Worm (Caenorhabditis elegans) whole organism, mixed stage, embryonic: ENCODE data around the gene frpr-12.

Source experiments
- M03D4.4 ChIP-seq: sonication (generic microtip); optimal IDR thresholded peaks from 2 replicates; lab custom pipeline; 2017; ENCODE audit warnings: mild to moderate bottlenecking, missing genetic modification characterization, missing compliant biosample characterization
- bed-3 ChIP-seq: fragments of 200-800 bp; sonication (Bioruptor generic); optimal IDR thresholded peaks from 3 replicates; lab custom pipeline; 2018; ENCODE audit warnings: mild to moderate bottlenecking, missing genetic modification characterization, moderate library complexity, missing compliant biosample characterization
- blmp-1 ChIP-seq: fragments of 150-350 bp; optimal IDR thresholded peaks from 2 replicates; lab custom pipeline; 2014; ENCODE audit warnings: missing biosample characterization, missing genetic modification characterization
- ceh-39 ChIP-seq: fragments of 150-350 bp; optimal IDR thresholded peaks from 2 replicates; lab custom pipeline; 2014; ENCODE audit warnings: missing biosample characterization, missing genetic modification characterization
- ceh-43 ChIP-seq: fragments of 200-800 bp; sonication (Bioruptor generic); optimal IDR thresholded peaks from 2 replicates; lab custom pipeline; 2018; ENCODE audit warnings: mild to moderate bottlenecking, missing genetic modification characterization, moderate library complexity, missing compliant biosample characterization
- ceh-83 ChIP-seq: fragments of 200-800 bp; sonication (Bioruptor generic); optimal IDR thresholded peaks from 2 replicates; lab custom pipeline; 2018; ENCODE audit warnings: mild to moderate bottlenecking, missing genetic modification characterization, missing compliant biosample characterization
- ces-1 ChIP-seq: fragments of 150-350 bp; optimal IDR thresholded peaks from 2 replicates; lab custom pipeline; 2014; ENCODE audit warnings: missing biosample characterization, missing genetic modification reagents, missing genetic modification characterization
- drap-1 ChIP-seq: fragments of 200-800 bp; sonication (Bioruptor generic); optimal IDR thresholded peaks from 3 replicates; lab custom pipeline; 2018; ENCODE audit warnings: mild to moderate bottlenecking, missing genetic modification characterization, missing compliant biosample characterization
- elt-1 ChIP-seq: sonication (generic microtip); optimal IDR thresholded peaks from 2 replicates; lab custom pipeline; 2017; ENCODE audit warnings: missing genetic modification characterization, mild to moderate bottlenecking, missing compliant biosample characterization, antibody characterized with exemption, moderate library complexity, borderline replicate concordance; ENCODE audit not compliant: insufficient read depth
- elt-3 ChIP-seq: fragments of 150-350 bp; optimal IDR thresholded peaks from 2 replicates; lab custom pipeline; 2014; ENCODE audit warnings: missing biosample characterization, missing genetic modification characterization
- ham-2 ChIP-seq: fragments of 200-800 bp; sonication (Bioruptor generic); optimal IDR thresholded peaks from 2 replicates; lab custom pipeline; 2018; ENCODE audit warnings: mild to moderate bottlenecking, missing genetic modification characterization, missing compliant biosample characterization
- hlh-1 ChIP-seq: fragments of 150-350 bp; optimal IDR thresholded peaks from 2 replicates; lab custom pipeline; 2014; ENCODE audit warnings: missing biosample characterization, missing genetic modification reagents, missing genetic modification characterization
- lin-13 ChIP-seq: fragments of 150-350 bp; optimal IDR thresholded peaks from 2 replicates; lab custom pipeline; 2014; ENCODE audit warnings: missing biosample characterization, missing genetic modification characterization
- lin-32 ChIP-seq: fragments of 200-800 bp; sonication (Bioruptor generic); optimal IDR thresholded peaks from 2 replicates; lab custom pipeline; 2018; ENCODE audit warnings: mild to moderate bottlenecking, missing genetic modification characterization, missing compliant biosample characterization
- lsy-2 ChIP-seq: fragments of 150-350 bp; optimal IDR thresholded peaks from 2 replicates; lab custom pipeline; 2014; ENCODE audit warnings: missing biosample characterization, missing genetic modification characterization
- mab-5 ChIP-seq: fragments of 150-350 bp; optimal IDR thresholded peaks from 2 replicates; lab custom pipeline; 2014; ENCODE audit warnings: missing biosample characterization, missing genetic modification characterization
- nhr-12 ChIP-seq: fragments of 150-350 bp; optimal IDR thresholded peaks from 2 replicates; lab custom pipeline; 2014; ENCODE audit warnings: missing biosample characterization, missing genetic modification characterization
- nhr-2 ChIP-seq: fragments of 150-350 bp; optimal IDR thresholded peaks from 2 replicates; lab custom pipeline; 2014; ENCODE audit warnings: missing biosample characterization, missing genetic modification characterization
- nhr-237 ChIP-seq: fragments of 150-350 bp; optimal IDR thresholded peaks from 2 replicates; lab custom pipeline; 2014; ENCODE audit warnings: missing biosample characterization, missing genetic modification characterization
- nhr-28 ChIP-seq: fragments of 150-350 bp; optimal IDR thresholded peaks from 2 replicates; lab custom pipeline; 2014; ENCODE audit warnings: missing biosample characterization, missing genetic modification characterization
- sem-2 ChIP-seq: fragments of 200-800 bp; sonication (Bioruptor generic); optimal IDR thresholded peaks from 2 replicates; lab custom pipeline; 2018; ENCODE audit warnings: mild to moderate bottlenecking, missing genetic modification characterization, missing compliant biosample characterization
- sptf-1 ChIP-seq: sonication (generic microtip); optimal IDR thresholded peaks from 2 replicates; lab custom pipeline; 2017; ENCODE audit warnings: mild to moderate bottlenecking, missing genetic modification characterization, moderate library complexity, missing compliant biosample characterization
- tbx-8 ChIP-seq: fragments of 200-800 bp; sonication (Bioruptor generic); optimal IDR thresholded peaks from 2 replicates; lab custom pipeline; 2018; ENCODE audit warnings: mild to moderate bottlenecking, missing genetic modification characterization, moderate library complexity, missing compliant biosample characterization
- unc-120 ChIP-seq: sonication (generic microtip); optimal IDR thresholded peaks from 2 replicates; lab custom pipeline; 2017; ENCODE audit warnings: missing genetic modification characterization, missing compliant biosample characterization; ENCODE audit not compliant: poor library complexity, severe bottlenecking
- unc-39 ChIP-seq: fragments of 150-350 bp; optimal IDR thresholded peaks from 2 replicates; lab custom pipeline; 2014; ENCODE audit warnings: missing biosample characterization, missing genetic modification characterization
- unc-62 ChIP-seq: fragments of 150-350 bp; optimal IDR thresholded peaks from 2 replicates; lab custom pipeline; 2014; ENCODE audit warnings: missing biosample characterization, missing genetic modification reagents, missing genetic modification characterization
- zip-8 ChIP-seq: fragments of 150-350 bp; optimal IDR thresholded peaks from 2 replicates; lab custom pipeline; 2014; ENCODE audit warnings: missing biosample characterization, missing genetic modification characterization

The frpr-12 gene

ce11 chrV:8948365-8948764 is 45.6 kb downstream of the frpr-12 start:
- no peak for TF ChIP-seq mab-5 (tag; lab: Kevin White, UChicago)
- TF ChIP-seq sptf-1 (tag; lab: Kevin White, UChicago) = no peak
- no peak for TF ChIP-seq ham-2 (GFP tag; lab: Kevin White, UChicago)
- no peak for TF ChIP-seq nhr-12 (tag; lab: Kevin White, UChicago)
- TF ChIP-seq M03D4.4 (tag; lab: Kevin White, UChicago) = no peak
- no peak for TF ChIP-seq nhr-237 (tag; lab: Kevin White, UChicago)
- TF ChIP-seq ceh-43 (GFP tag; lab: Kevin White, UChicago) = no peak
- TF ChIP-seq elt-3 = no peak
- no peak for TF ChIP-seq unc-39 (tag; lab: Kevin White, UChicago)
- no peak for TF ChIP-seq nhr-28 (tag; lab: Kevin White, UChicago)
- TF ChIP-seq ceh-39 (tag; lab: Kevin White, UChicago) = no peak
- TF ChIP-seq ceh-83 (GFP tag; lab: Kevin White, UChicago) = no peak
- no peak for TF ChIP-seq hlh-1 (tag; lab: Kevin White, UChicago)
- TF ChIP-seq ces-1 (GFP tag; lab: Kevin White, UChicago) = no peak
- TF ChIP-seq lin-32 (GFP tag; lab: Kevin White, UChicago) = no peak
- no peak for TF ChIP-seq sem-2
- TF ChIP-seq lsy-2 (tag; lab: Kevin White, UChicago) = no peak
- TF ChIP-seq lin-13 (tag; lab: Kevin White, UChicago) = no peak
- no peak for TF ChIP-seq zip-8 (tag; lab: Kevin White, UChicago)
- no peak for TF ChIP-seq unc-120 (tag; lab: Kevin White, UChicago)

- no peak for TF ChIP-seq unc-39 (tag; lab: Kevin White, UChicago)
- no peak for TF ChIP-seq nhr-28 (tag; lab: Kevin White, UChicago)
These were observed 46.2 kb downstream of the frpr-12 start for ce11 chrV:8948996-8949395.

DNA sequence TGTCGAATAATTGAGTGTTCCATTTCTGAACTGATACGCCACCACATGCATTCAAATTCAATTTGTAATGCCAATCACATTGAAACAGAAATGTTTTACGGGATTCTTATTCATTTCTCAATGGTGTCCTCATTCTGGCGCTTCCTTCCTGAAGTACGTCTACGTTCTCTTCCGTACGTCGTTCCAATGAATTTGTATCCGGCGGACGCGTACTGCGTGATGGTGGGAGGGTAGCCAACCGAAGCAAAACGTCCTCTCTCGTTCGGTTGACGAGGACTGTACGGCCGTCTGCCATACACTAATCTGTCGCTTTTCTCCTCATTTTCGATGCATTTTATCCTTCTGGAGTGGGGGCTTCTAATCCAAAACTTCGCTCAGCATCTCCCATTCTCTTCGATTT is 47.1 kb downstream of the frpr-12 start:
- TF ChIP-seq unc-62 (GFP tag; lab: Kevin White, UChicago) (no peak), elt-1 (tag; lab: Kevin White, UChicago) (no peak), nhr-28 (tag; lab: Kevin White, UChicago) (no peak), sptf-1 (tag; lab: Kevin White, UChicago) (no peak), drap-1 (no peak), nhr-237 (tag; lab: Kevin White, UChicago) (no peak), tbx-8 (GFP tag; lab: Kevin White, UChicago) (no peak), sem-2 (no peak), nhr-2 (tag; lab: Kevin White, UChicago) (no peak), unc-39 (tag; lab: Kevin White, UChicago) (no peak), bed-3 (GFP tag; lab: Kevin White, UChicago) (no peak), blmp-1 (no peak), nhr-12 (tag; lab: Kevin White, UChicago) (no peak), unc-120 (tag; lab: Kevin White, UChicago) (no peak), mab-5 (tag; lab: Kevin White, UChicago) (no peak)
